Worm (Caenorhabditis elegans): ENCODE measurements around the gene K08H2.4.

K08H2.4 gene

ce11 chrX:13238197-13238596 lies at the start of gene K08H2.4:
K08H2.4 (plus strand) TSS chrX:13238497.
- TF ChIP-seq hnd-1 (tag; optimal IDR thresholded peaks at IDR 0.05) (no peak), ceh-13 (GFP tag; optimal IDR thresholded peaks at IDR 0.05) (no peak), ama-1 (optimal IDR thresholded peaks at IDR 0.05) (no peak), pes-1 (GFP tag; IDR thresholded peaks at IDR 0.05) (no peak), tbx-11 (GFP tag; IDR thresholded peaks at IDR 0.05) (no peak), hmg-4 (GFP tag; optimal IDR thresholded peaks at IDR 0.05) (no peak), tbx-37 (GFP tag; conservative IDR thresholded peaks at IDR 0.05) (no peak), sea-1 (GFP tag; conservative IDR thresholded peaks at IDR 0.05) (no peak), ets-7 (tag; optimal IDR thresholded peaks at IDR 0.05) (no peak), scrt-1 (GFP tag; IDR thresholded peaks at IDR 0.05) (no peak), hmbx-1 (tag; optimal IDR thresholded peaks at IDR 0.05) (no peak), ceh-36 (tag; optimal IDR thresholded peaks at IDR 0.05) (no peak), flt-1 (GFP tag; IDR thresholded peaks at IDR 0.05) (no peak), tra-4 (tag; optimal IDR thresholded peaks at IDR 0.05) (no peak), F13C5.2 (tag; optimal IDR thresholded peaks at IDR 0.05) (no peak), aly-1 (tag; optimal IDR thresholded peaks at IDR 0.05) (no peak), B0310.2 (tag; optimal IDR thresholded peaks at IDR 0.05) (no peak)

- TF ChIP-seq scrt-1 (GFP tag; IDR thresholded peaks at IDR 0.05) (no peak), hmg-4 (GFP tag; optimal IDR thresholded peaks at IDR 0.05) (no peak), flt-1 (GFP tag; IDR thresholded peaks at IDR 0.05) (no peak), hmbx-1 (tag; optimal IDR thresholded peaks at IDR 0.05) (no peak), tbx-11 (GFP tag; IDR thresholded peaks at IDR 0.05) (no peak), ceh-13 (GFP tag; optimal IDR thresholded peaks at IDR 0.05) (no peak), pes-1 (GFP tag; IDR thresholded peaks at IDR 0.05) (no peak), tra-4 (tag; optimal IDR thresholded peaks at IDR 0.05) (no peak), aly-1 (tag; optimal IDR thresholded peaks at IDR 0.05) (no peak), F13C5.2 (tag; optimal IDR thresholded peaks at IDR 0.05) (no peak), ama-1 (optimal IDR thresholded peaks at IDR 0.05) (no peak), hnd-1 (tag; optimal IDR thresholded peaks at IDR 0.05) (no peak), ets-7 (tag; optimal IDR thresholded peaks at IDR 0.05) (no peak)
These were observed 48.4 kb upstream of the K08H2.4 start, which contains the start of gene cwp-5 for ce11 chrX:13189861-13190260. cwp-5 (minus strand) TSS chrX:13189961.

- TF ChIP-seq ceh-13 (GFP tag; optimal IDR thresholded peaks at IDR 0.05) (no peak), ama-1 (optimal IDR thresholded peaks at IDR 0.05) (no peak), ets-7 (tag; optimal IDR thresholded peaks at IDR 0.05) (no peak), tbx-11 (GFP tag; IDR thresholded peaks at IDR 0.05) (no peak), tbx-37 (GFP tag; conservative IDR thresholded peaks at IDR 0.05) (no peak), aly-1 (tag; optimal IDR thresholded peaks at IDR 0.05) (no peak), hnd-1 (tag; optimal IDR thresholded peaks at IDR 0.05) (no peak), sea-1 (GFP tag; conservative IDR thresholded peaks at IDR 0.05) (no peak), hmg-4 (GFP tag; optimal IDR thresholded peaks at IDR 0.05) (no peak), tra-4 (tag; optimal IDR thresholded peaks at IDR 0.05) (no peak), pes-1 (GFP tag; IDR thresholded peaks at IDR 0.05) (no peak), scrt-1 (GFP tag; IDR thresholded peaks at IDR 0.05) (no peak), flt-1 (GFP tag; IDR thresholded peaks at IDR 0.05) (no peak), B0310.2 (tag; optimal IDR thresholded peaks at IDR 0.05) (no peak), F13C5.2 (tag; optimal IDR thresholded peaks at IDR 0.05) (no peak), hmbx-1 (tag; optimal IDR thresholded peaks at IDR 0.05) (no peak), ceh-36 (tag; optimal IDR thresholded peaks at IDR 0.05) (no peak)
These were observed 47.4 kb upstream of the K08H2.4 start, which contains the start of gene gpa-6 for ce11 chrX:13190912-13191311. gpa-6 (plus strand) TSS chrX:13191212.

- no peak for TF ChIP-seq flt-1 (GFP tag; IDR thresholded peaks at IDR 0.05)
- no peak for TF ChIP-seq hmbx-1 (tag; optimal IDR thresholded peaks at IDR 0.05)
- TF ChIP-seq ets-7 (tag; optimal IDR thresholded peaks at IDR 0.05), result no peak
- TF ChIP-seq B0310.2 (tag; optimal IDR thresholded peaks at IDR 0.05), result no peak
- no peak for TF ChIP-seq tra-4 (tag; optimal IDR thresholded peaks at IDR 0.05)
- TF ChIP-seq sea-1 (GFP tag; conservative IDR thresholded peaks at IDR 0.05), result no peak
- no peak for TF ChIP-seq ceh-13 (GFP tag; optimal IDR thresholded peaks at IDR 0.05)
- no peak for TF ChIP-seq ceh-36 (tag; optimal IDR thresholded peaks at IDR 0.05)
- no peak for TF ChIP-seq tbx-37 (GFP tag; conservative IDR thresholded peaks at IDR 0.05)
- no peak for TF ChIP-seq pes-1 (GFP tag; IDR thresholded peaks at IDR 0.05)
- TF ChIP-seq hmg-4 (GFP tag; optimal IDR thresholded peaks at IDR 0.05), result no peak
These were observed 40.2 kb upstream of the K08H2.4 start for ce11 chrX:13198134-13198533.

ce11 chrX:13200312-13200711 lies 38.0 kb upstream of the K08H2.4 start:
- TF ChIP-seq ama-1 (optimal IDR thresholded peaks at IDR 0.05) (no peak), flt-1 (GFP tag; IDR thresholded peaks at IDR 0.05) (no peak), ceh-36 (tag; optimal IDR thresholded peaks at IDR 0.05) (no peak), ceh-13 (GFP tag; optimal IDR thresholded peaks at IDR 0.05) (no peak), hnd-1 (tag; optimal IDR thresholded peaks at IDR 0.05) (no peak), hmbx-1 (tag; optimal IDR thresholded peaks at IDR 0.05) (no peak), sea-1 (GFP tag; conservative IDR thresholded peaks at IDR 0.05) (no peak), tbx-11 (GFP tag; IDR thresholded peaks at IDR 0.05) (no peak), tra-4 (tag; optimal IDR thresholded peaks at IDR 0.05) (no peak), aly-1 (tag; optimal IDR thresholded peaks at IDR 0.05) (no peak), tbx-37 (GFP tag; conservative IDR thresholded peaks at IDR 0.05) (no peak), F13C5.2 (tag; optimal IDR thresholded peaks at IDR 0.05) (no peak), scrt-1 (GFP tag; IDR thresholded peaks at IDR 0.05) (no peak), ets-7 (tag; optimal IDR thresholded peaks at IDR 0.05) (no peak), hmg-4 (GFP tag; optimal IDR thresholded peaks at IDR 0.05) (no peak), B0310.2 (tag; optimal IDR thresholded peaks at IDR 0.05) (no peak), pes-1 (GFP tag; IDR thresholded peaks at IDR 0.05) (no peak)

- TF ChIP-seq hmg-4 (GFP tag; optimal IDR thresholded peaks at IDR 0.05) (no peak), flt-1 (GFP tag; IDR thresholded peaks at IDR 0.05) (no peak), hmbx-1 (tag; optimal IDR thresholded peaks at IDR 0.05) (no peak), ets-7 (tag; optimal IDR thresholded peaks at IDR 0.05) (no peak), tbx-11 (GFP tag; IDR thresholded peaks at IDR 0.05) (no peak), F13C5.2 (tag; optimal IDR thresholded peaks at IDR 0.05) (no peak), ceh-13 (GFP tag; optimal IDR thresholded peaks at IDR 0.05) (no peak), ceh-36 (tag; optimal IDR thresholded peaks at IDR 0.05) (no peak), tra-4 (tag; optimal IDR thresholded peaks at IDR 0.05) (no peak), tbx-37 (GFP tag; conservative IDR thresholded peaks at IDR 0.05) (no peak), pes-1 (GFP tag; IDR thresholded peaks at IDR 0.05) (no peak), ama-1 (optimal IDR thresholded peaks at IDR 0.05) (no peak), scrt-1 (GFP tag; IDR thresholded peaks at IDR 0.05) (no peak), aly-1 (tag; optimal IDR thresholded peaks at IDR 0.05) (no peak)
These were observed 36.9 kb upstream of the K08H2.4 start, which contains the start of gene unc-9 for ce11 chrX:13201401-13201800. unc-9 (plus strand) TSS chrX:13201770.

ce11 chrX:13202312-13202711 lies 36.0 kb upstream of the K08H2.4 start:
- TF ChIP-seq hmbx-1 (tag; optimal IDR thresholded peaks at IDR 0.05) (no peak), sea-1 (GFP tag; conservative IDR thresholded peaks at IDR 0.05) (no peak), tra-4 (tag; optimal IDR thresholded peaks at IDR 0.05) (no peak), scrt-1 (GFP tag; IDR thresholded peaks at IDR 0.05) (no peak), ama-1 (optimal IDR thresholded peaks at IDR 0.05) (no peak), flt-1 (GFP tag; IDR thresholded peaks at IDR 0.05) (no peak), ceh-13 (GFP tag; optimal IDR thresholded peaks at IDR 0.05) (no peak), B0310.2 (tag; optimal IDR thresholded peaks at IDR 0.05) (no peak), aly-1 (tag; optimal IDR thresholded peaks at IDR 0.05) (no peak), ceh-36 (tag; optimal IDR thresholded peaks at IDR 0.05) (no peak), ets-7 (tag; optimal IDR thresholded peaks at IDR 0.05) (no peak), tbx-11 (GFP tag; IDR thresholded peaks at IDR 0.05) (no peak), hmg-4 (GFP tag; optimal IDR thresholded peaks at IDR 0.05) (no peak)
